Fruit fly (Drosophila melanogaster): ENCODE results near the gene CG8837.

CG8837 gene

DNA sequence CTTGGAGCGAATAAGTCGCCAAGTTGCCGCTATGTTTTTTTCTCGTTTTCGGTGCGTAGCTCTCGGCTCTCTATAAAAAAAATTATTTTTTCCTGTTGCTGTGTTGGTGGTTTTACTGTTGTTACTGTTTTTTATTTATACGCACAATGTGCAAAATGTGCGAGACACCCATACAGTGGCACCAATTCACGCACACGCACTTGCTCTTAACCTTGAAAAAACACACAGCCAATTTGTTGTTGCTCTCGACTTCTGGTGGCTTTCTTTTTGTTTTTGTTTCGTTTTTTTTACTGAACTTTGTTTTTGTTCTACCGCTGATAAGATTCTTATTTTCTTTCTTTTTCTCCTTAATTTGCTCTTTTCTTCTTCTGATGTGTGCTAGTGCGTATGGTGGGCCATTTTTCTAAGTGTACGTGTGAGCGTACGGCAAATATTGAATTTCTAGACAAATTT lies 36.2 kb downstream of the CG8837 start:
- TF ChIP-seq pdm3 (GFP tag; optimal IDR thresholded peaks at IDR 0.05) (no peak), Hr38 (GFP tag; optimal IDR thresholded peaks at IDR 0.05) (no peak), Lpt (GFP tag; optimal IDR thresholded peaks at IDR 0.05) (peak; percentile 61), Ets21C (GFP tag; optimal IDR thresholded peaks at IDR 0.05) (no peak), CG4318 (GFP tag; optimal IDR thresholded peaks at IDR 0.05) (peak; percentile 35), OdsH (GFP tag; optimal IDR thresholded peaks at IDR 0.05) (no peak), Sox15 (GFP tag; optimal IDR thresholded peaks at IDR 0.05) (no peak), eg (GFP tag; IDR thresholded peaks at IDR 0.05) (0 out of 3 replicates have a peak, but pooled peaks have one; percentile 42), dsx (GFP tag; optimal IDR thresholded peaks at IDR 0.05; ENCODE audit: poor library complexity, severe bottlenecking) (peak; percentile 94), CG11294 (GFP tag; IDR thresholded peaks at IDR 0.05) (no peak), Sox102F (GFP tag; optimal IDR thresholded peaks at IDR 0.05) (no peak), CG9139 (GFP tag; optimal IDR thresholded peaks at IDR 0.05) (peak; percentile 95), net (GFP tag; optimal IDR thresholded peaks at IDR 0.05) (peak; percentile 73), CG10669 (GFP tag; optimal IDR thresholded peaks at IDR 0.05) (peak; percentile 69), esn (GFP tag; optimal IDR thresholded peaks at IDR 0.05) (no peak), achi (GFP tag; optimal IDR thresholded peaks at IDR 0.05) (peak; percentile 53), salr (GFP tag; optimal IDR thresholded peaks at IDR 0.05) (peak; percentile 51 to 56), spab (GFP tag; optimal IDR thresholded peaks at IDR 0.05) (peak; percentile 80), acj6 (GFP tag; optimal IDR thresholded peaks at IDR 0.05) (peak; percentile 21), CG8319 (GFP tag; optimal IDR thresholded peaks at IDR 0.05) (peak; percentile 4), Gug (GFP tag; IDR thresholded peaks at IDR 0.05) (no peak), Eip75B (GFP tag; optimal IDR thresholded peaks at IDR 0.05) (peak; percentile 61), CG15336 (GFP tag; IDR thresholded peaks at IDR 0.05) (peak; percentile 63), vri (GFP tag; optimal IDR thresholded peaks at IDR 0.05) (no peak), CG6792 (GFP tag; optimal IDR thresholded peaks at IDR 0.05) (peak; percentile 31), CG1621 (tag; optimal IDR thresholded peaks at IDR 0.05) (peak; percentile 81), lz (GFP tag; optimal IDR thresholded peaks at IDR 0.05) (peak; percentile 7), CG11762 (GFP tag; optimal IDR thresholded peaks at IDR 0.05; ENCODE audit: insufficient read depth) (peak; percentile 58), CG3919 (GFP tag; optimal IDR thresholded peaks at IDR 0.05) (no peak), dac (GFP tag; optimal IDR thresholded peaks at IDR 0.05) (peak; percentile 31), ss (GFP tag; optimal IDR thresholded peaks at IDR 0.05) (peak; percentile 98 to 99), CG32006 (GFP tag; optimal IDR thresholded peaks at IDR 0.05) (peak; percentile 64), CG7368 (GFP tag; optimal IDR thresholded peaks at IDR 0.05) (no peak), fkh (GFP tag; optimal IDR thresholded peaks at IDR 0.05) (peak; percentile 68), CG6854 (GFP tag; optimal IDR thresholded peaks at IDR 0.05) (no peak), fd59A (GFP tag; optimal IDR thresholded peaks at IDR 0.05) (peak; percentile 47), Ets96B (tag; optimal IDR thresholded peaks at IDR 0.05) (peak; percentile 90), Hr4 (GFP tag; optimal IDR thresholded peaks at IDR 0.05) (peak; percentile 53), Eip78C (GFP tag) (peak; percentile 86), Hr39 (GFP tag; optimal IDR thresholded peaks at IDR 0.05) (no peak), svp (GFP tag) (peak; percentile 23), topi (GFP tag; optimal IDR thresholded peaks at IDR 0.05) (no peak), fd85E (GFP tag; optimal IDR thresholded peaks at IDR 0.05) (no peak), CG16779 (tag; optimal IDR thresholded peaks at IDR 0.05) (peak; percentile 69), CG8632 (GFP tag; optimal IDR thresholded peaks at IDR 0.05) (peak; percentile 35), CG6276 (GFP tag; optimal IDR thresholded peaks at IDR 0.05) (peak; percentile 58), Eip93F (GFP tag; optimal IDR thresholded peaks at IDR 0.05) (no peak), CG3032 (tag; optimal IDR thresholded peaks at IDR 0.05) (peak; percentile 78), CG10631 (GFP tag; optimal IDR thresholded peaks at IDR 0.05) (no peak), cyc (GFP tag; optimal IDR thresholded peaks at IDR 0.05) (no peak), Sox14 (GFP tag; optimal IDR thresholded peaks at IDR 0.05) (peak; percentile 30), Blimp-1 (GFP tag; optimal IDR thresholded peaks at IDR 0.05) (no peak)

Measured in whole organism, prepupa.